Worm (Caenorhabditis elegans) whole organism, late embryonic: ENCODE results near the gene F10C1.9.

ENCODE experiments used
- F13H6.1 ChIP-seq: sonication (generic microtip); optimal IDR thresholded peaks from 2 replicates; lab custom pipeline; 2016; ENCODE audit warnings: missing genetic modification characterization, missing compliant biosample characterization
- K02D7.2 ChIP-seq: sonication (generic microtip); optimal IDR thresholded peaks from 2 replicates; lab custom pipeline; 2017; ENCODE audit warnings: mild to moderate bottlenecking, missing genetic modification characterization, missing compliant biosample characterization
- ceh-14 ChIP-seq: sonication (generic microtip); optimal IDR thresholded peaks from 2 replicates; lab custom pipeline; 2016; ENCODE audit warnings: missing genotype, missing genetic modification characterization, missing compliant biosample characterization
- ceh-34 ChIP-seq: sonication (generic microtip); optimal IDR thresholded peaks from 2 replicates; lab custom pipeline; 2016; ENCODE audit warnings: mild to moderate bottlenecking, missing genetic modification characterization, missing compliant biosample characterization
- dmd-4 ChIP-seq: sonication (generic microtip); optimal IDR thresholded peaks from 2 replicates; lab custom pipeline; 2016; ENCODE audit warnings: borderline replicate concordance, missing genetic modification characterization, missing compliant biosample characterization
- hlh-6 ChIP-seq: sonication (generic microtip); optimal IDR thresholded peaks from 2 replicates; lab custom pipeline; 2016; ENCODE audit warnings: missing genotype, missing genetic modification characterization, missing compliant biosample characterization
- hlh-8 ChIP-seq: sonication (generic microtip); optimal IDR thresholded peaks from 2 replicates; lab custom pipeline; 2016; ENCODE audit warnings: missing genotype, missing genetic modification characterization, missing compliant biosample characterization
- nhr-11 ChIP-seq: fragments of 150-350 bp; optimal IDR thresholded peaks from 2 replicates; lab custom pipeline; 2014; ENCODE audit warnings: missing biosample characterization, missing genetic modification characterization
- pha-2 ChIP-seq: sonication (generic microtip); optimal IDR thresholded peaks from 2 replicates; lab custom pipeline; 2017; ENCODE audit warnings: mild to moderate bottlenecking, missing genetic modification characterization, missing compliant biosample characterization
- sox-4 ChIP-seq: sonication (generic microtip); optimal IDR thresholded peaks from 2 replicates; lab custom pipeline; 2017; ENCODE audit warnings: mild to moderate bottlenecking, missing genetic modification characterization, inconsistent platforms, missing compliant biosample characterization
- tbx-2 ChIP-seq: sonication (generic microtip); optimal IDR thresholded peaks from 2 replicates; lab custom pipeline; 2016; ENCODE audit warnings: missing genetic modification characterization, missing compliant biosample characterization
- unc-42 ChIP-seq: sonication (generic microtip); optimal IDR thresholded peaks from 2 replicates; lab custom pipeline; 2016; ENCODE audit warnings: missing genotype, missing genetic modification characterization, missing compliant biosample characterization
- unc-55 ChIP-seq: sonication (generic microtip); optimal IDR thresholded peaks from 2 replicates; lab custom pipeline; 2017; ENCODE audit warnings: missing biosample characterization, missing genetic modification reagents, missing genetic modification characterization

DNA sequence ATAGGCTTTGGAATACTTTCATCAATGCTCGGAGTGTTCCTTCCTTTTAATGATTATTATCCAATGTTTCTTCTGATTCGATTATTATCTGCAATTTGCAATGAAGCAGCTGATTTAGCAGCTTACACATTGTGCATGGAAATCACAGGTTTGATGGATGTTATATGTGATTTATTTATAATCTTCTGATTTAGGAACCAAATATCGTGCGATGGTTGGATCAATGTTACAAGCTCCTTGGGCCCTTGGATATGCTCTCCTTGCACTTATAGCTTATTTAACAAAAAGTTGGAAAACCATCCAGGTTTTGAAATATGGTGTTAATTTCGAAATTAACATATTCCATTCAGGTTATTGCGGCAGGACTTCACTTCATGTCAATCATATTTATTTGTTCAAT, 40.4 kb upstream of the F10C1.9 start:
- TF ChIP-seq F13H6.1 (tag; lab: Kevin White, UChicago): no peak
- no peak for TF ChIP-seq unc-55 (GFP tag; lab: Kevin White, UChicago)
- TF ChIP-seq pha-2 (tag; lab: Kevin White, UChicago): no peak
- TF ChIP-seq nhr-11 (tag; lab: Kevin White, UChicago): no peak
- TF ChIP-seq hlh-8 (tag; lab: Kevin White, UChicago): no peak
- TF ChIP-seq dmd-4 (tag; lab: Kevin White, UChicago): no peak
- no peak for TF ChIP-seq K02D7.2
- no peak for TF ChIP-seq tbx-2 (tag; lab: Kevin White, UChicago)
- no peak for TF ChIP-seq sox-4
- no peak for TF ChIP-seq hlh-6 (tag; lab: Kevin White, UChicago)
- TF ChIP-seq ceh-14: no peak
- no peak for TF ChIP-seq ceh-34 (tag; lab: Kevin White, UChicago)
- TF ChIP-seq unc-42 (tag; lab: Kevin White, UChicago): no peak
